Fruit fly (Drosophila melanogaster) whole organism, pupa: ENCODE measurements around the gene Cyp313a1.

Experiments used
- CG13204 ChIP-seq: fragments of 200-800 bp; sonication (Bioruptor generic); optimal IDR thresholded peaks from 2 replicates; lab custom pipeline; 2018; ENCODE audit warnings: missing biosample characterization, mild to moderate bottlenecking, missing genetic modification characterization, moderate library complexity
- CG14655 ChIP-seq: fragments of 200-800 bp; sonication (Bioruptor generic); optimal IDR thresholded peaks from 3 replicates; lab custom pipeline; 2017; ENCODE audit warnings: mild to moderate bottlenecking, missing biosample characterization, missing genetic modification reagents, missing genetic modification characterization
- CG15710 ChIP-seq: fragments of 200-800 bp; sonication (Bioruptor generic); optimal IDR thresholded peaks from 2 replicates; lab custom pipeline; 2018; ENCODE audit warnings: missing biosample characterization, mild to moderate bottlenecking, missing genetic modification characterization, moderate library complexity
- CG4496 ChIP-seq: fragments of 200-800 bp; sonication (Bioruptor generic); IDR thresholded peaks from 3 replicates; pipeline ENCODE4 v1.3.6; 2022; ENCODE audit warnings: missing biosample characterization, missing genetic modification characterization
- CG8301 ChIP-seq: fragments of 200-800 bp; sonication (Bioruptor generic); optimal IDR thresholded peaks from 2 replicates; lab custom pipeline; 2018; ENCODE audit warnings: missing biosample characterization, mild to moderate bottlenecking, missing genetic modification characterization
- CG9948 ChIP-seq: fragments of 200-800 bp; sonication (Bioruptor generic); optimal IDR thresholded peaks from 2 replicates; lab custom pipeline; 2018; ENCODE audit warnings: missing biosample characterization, mild to moderate bottlenecking, missing genetic modification characterization, moderate library complexity
- Pif1B ChIP-seq: fragments of 200-800 bp; sonication (Bioruptor generic); optimal IDR thresholded peaks from 3 replicates; lab custom pipeline; 2016; ENCODE audit warnings: missing biosample characterization, missing genetic modification characterization

DNA sequence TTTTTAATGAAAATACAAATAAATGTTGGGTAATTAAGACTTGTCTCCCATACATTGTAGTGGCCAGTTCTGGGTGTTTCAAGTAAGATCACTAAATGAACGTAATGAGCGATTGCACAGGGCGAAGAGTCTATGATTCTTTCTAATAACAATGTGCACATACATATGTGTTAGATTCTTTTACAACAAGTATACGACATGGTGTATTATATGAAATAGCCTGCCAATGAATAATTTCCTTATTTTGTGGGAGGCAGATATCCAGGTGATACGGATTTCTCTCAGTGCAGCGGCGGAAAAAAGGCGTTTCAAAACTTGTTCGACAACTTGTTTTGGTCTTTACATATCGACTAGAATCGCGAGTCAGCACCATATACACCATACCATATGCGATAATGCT lies 47.3 kb upstream of the Cyp313a1 start:
- TF ChIP-seq CG15710 (tag; lab: Kevin White, UChicago), result peak; percentile 45
- no peak for TF ChIP-seq CG13204 (GFP tag; lab: Kevin White, UChicago)
- TF ChIP-seq Pif1B (GFP tag; lab: Kevin White, UChicago), result peak; percentile 35
- TF ChIP-seq CG8301, result peak; percentile 86
- peak; percentile 90 for TF ChIP-seq CG4496
- TF ChIP-seq CG14655, result peak; percentile 84
- TF ChIP-seq CG9948 (tag; lab: Kevin White, UChicago), result peak; percentile 72
